Worm (Caenorhabditis elegans): Measurements from ENCODE around the gene cnd-1.

DNA sequence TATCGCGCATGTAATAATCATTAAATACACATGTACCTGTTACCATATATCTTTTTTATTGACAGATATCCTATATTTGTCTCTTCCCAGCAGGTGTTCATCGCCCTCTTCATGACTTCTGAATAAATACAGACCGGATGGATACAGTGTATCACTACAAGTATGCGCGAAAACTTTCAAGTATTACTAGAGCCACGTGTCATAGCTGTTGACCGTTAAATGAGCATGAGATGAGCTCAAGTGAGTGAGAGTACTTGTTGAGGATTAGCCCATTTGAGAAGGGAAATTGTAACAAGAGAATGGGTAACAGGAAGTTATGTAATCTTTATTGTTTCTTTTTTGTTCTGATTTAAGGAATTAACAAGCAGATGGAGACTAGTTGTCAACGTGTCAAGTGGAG, 628 bp upstream of the cnd-1 start:
- TF ChIP-seq nhr-12 (tag; optimal IDR thresholded peaks at IDR 0.05) (no peak), nhr-77 (tag; optimal IDR thresholded peaks at IDR 0.05) (no peak), mdl-1 (tag; optimal IDR thresholded peaks at IDR 0.05) (no peak), crh-2 (tag; optimal IDR thresholded peaks at IDR 0.05) (no peak), elt-1 (tag; optimal IDR thresholded peaks at IDR 0.05) (no peak), peb-1 (tag; optimal IDR thresholded peaks at IDR 0.05) (no peak), unc-62 (GFP tag; optimal IDR thresholded peaks at IDR 0.05) (no peak), ama-1 (optimal IDR thresholded peaks at IDR 0.05) (no peak), nhr-25 (tag; optimal IDR thresholded peaks at IDR 0.05) (no peak), ceh-82 (tag; optimal IDR thresholded peaks at IDR 0.05) (no peak), lin-13 (GFP tag; optimal IDR thresholded peaks at IDR 0.05) (no peak)
